Worm (Caenorhabditis elegans): ENCODE measurements around the gene sup-10.

ce11 chrX:17534014-17534465 is 5.9 kb downstream of the sup-10 start, which contains the start of gene F31A3.3:
- TF ChIP-seq W03F9.2 (tag; optimal IDR thresholded peaks at IDR 0.05), result no peak
- TF ChIP-seq him-1 (tag; optimal IDR thresholded peaks at IDR 0.05), result no peak

All from whole organism, L4/young adult.